Fruit fly (Drosophila melanogaster): ENCODE measurements around the gene Eig71Ei.

DNA sequence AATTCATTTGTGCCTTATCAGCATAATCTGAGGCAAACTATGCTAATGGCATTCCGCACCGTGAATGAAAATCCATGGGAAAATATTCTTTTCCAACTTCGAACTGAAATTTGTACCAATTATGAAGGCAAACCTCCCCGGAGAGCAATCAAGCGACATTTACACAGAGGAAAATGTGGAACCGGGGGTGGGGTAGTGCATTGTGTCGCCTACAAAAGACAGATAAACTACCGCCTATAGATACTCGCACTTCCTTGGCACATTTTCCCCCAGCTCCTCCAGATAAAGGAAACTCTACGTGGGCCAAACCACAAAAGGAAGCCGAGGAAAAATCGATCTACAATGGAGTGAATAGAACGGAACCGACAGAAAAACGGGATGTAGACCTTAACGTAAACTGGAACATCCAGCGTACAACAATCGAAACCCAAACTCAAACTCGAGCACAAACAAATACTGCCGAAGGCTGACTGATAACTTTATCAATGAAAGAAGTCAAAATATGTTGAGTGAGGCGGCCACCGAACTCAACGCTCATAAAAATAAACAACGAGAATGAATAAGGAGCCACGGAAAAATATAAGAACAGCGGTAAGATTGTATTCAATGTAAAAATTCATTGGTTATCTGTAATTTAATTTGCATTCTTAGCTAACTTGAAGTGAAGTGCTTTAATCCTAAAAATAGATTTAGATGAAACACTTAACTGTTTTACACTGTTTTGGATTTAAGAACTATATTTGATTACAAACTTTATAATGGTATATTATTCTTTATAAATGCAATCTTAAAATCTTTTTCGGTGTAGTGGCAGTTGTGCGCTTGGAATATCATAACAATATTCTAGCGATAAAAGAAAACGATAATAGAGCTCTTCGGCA is 31.4 kb downstream of the Eig71Ei start:
- no peak for TF ChIP-seq psq (optimal IDR thresholded peaks at IDR 0.05)
- TF ChIP-seq ttk (optimal IDR thresholded peaks at IDR 0.05), result no peak
- TF ChIP-seq Sin3A (optimal IDR thresholded peaks at IDR 0.05), result no peak
- no peak for TF ChIP-seq Myc (optimal IDR thresholded peaks at IDR 0.05)
- no peak for TF ChIP-seq insv (optimal IDR thresholded peaks at IDR 0.05)
